Worm (Caenorhabditis elegans): ENCODE data around the gene Y38H6C.23.

Y38H6C.23 gene

ce11 chrV:20580511-20581040 lies 24.4 kb upstream of the Y38H6C.23 start, which contains the start of gene F26F2.7 (continued):
- TF ChIP-seq pbrm-1 (GFP tag; IDR thresholded peaks at IDR 0.05) (peak; percentile 93), akir-1 (GFP tag; optimal IDR thresholded peaks at IDR 0.05) (no peak), rpc-1 (optimal IDR thresholded peaks at IDR 0.05) (no peak), rpc-1 (tag; optimal IDR thresholded peaks at IDR 0.05) (no peak), chd-7 (tag; optimal IDR thresholded peaks at IDR 0.05) (peak; percentile 34), mes-4 (tag; optimal IDR thresholded peaks at IDR 0.05) (no peak), atf-7 (tag; optimal IDR thresholded peaks at IDR 0.05) (peak; percentile 83), bed-2 (GFP tag; IDR thresholded peaks at IDR 0.05) (no peak), Y79H2A.3 (GFP tag; conservative IDR thresholded peaks at IDR 0.05) (peak; percentile 29; the same call in 1 of the 2 replicates), sea-2 (GFP tag; IDR thresholded peaks at IDR 0.05) (no peak), repo-1 (tag; optimal IDR thresholded peaks at IDR 0.05) (peak; percentile 89), lin-35 (GFP tag; optimal IDR thresholded peaks at IDR 0.05) (peak in 2 of 3 experiments; percentile 4 to 82), nfyb-1 (GFP tag; IDR thresholded peaks at IDR 0.05) (no peak; the same call in 1 of the 2 replicates), F57C9.4 (tag; optimal IDR thresholded peaks at IDR 0.05) (peak; percentile 32), hrde-1 (tag; optimal IDR thresholded peaks at IDR 0.05; ENCODE audit: borderline replicate concordance) (no peak), mcd-1 (GFP tag; IDR thresholded peaks at IDR 0.05) (peak; percentile 88; the same call in 1 of the 2 replicates), lsl-1 (GFP tag; optimal IDR thresholded peaks at IDR 0.05) (peak; percentile 94), aptf-2 (GFP tag; conservative IDR thresholded peaks at IDR 0.05) (no peak), pha-4 (tag; optimal IDR thresholded peaks at IDR 0.05) (peak; percentile 48), Y53F4B.3 (GFP tag; IDR thresholded peaks at IDR 0.05) (no peak), rcor-1 (GFP tag; IDR thresholded peaks at IDR 0.05) (peak; percentile 89), him-1 (tag; optimal IDR thresholded peaks at IDR 0.05) (peak; percentile 77), unc-130 (GFP tag; optimal IDR thresholded peaks at IDR 0.05) (peak; percentile 65), lin-26 (GFP tag; IDR thresholded peaks at IDR 0.05) (no peak), athp-1 (tag; optimal IDR thresholded peaks at IDR 0.05) (peak; percentile 85), attf-3 (GFP tag; conservative IDR thresholded peaks at IDR 0.05) (peak; percentile 58), dpff-1 (tag; optimal IDR thresholded peaks at IDR 0.05) (no peak), ztf-18 (tag; optimal IDR thresholded peaks at IDR 0.05) (peak; percentile 99), egl-18 (GFP tag; IDR thresholded peaks at IDR 0.05) (no peak), ekl-4 (GFP tag; IDR thresholded peaks at IDR 0.05) (peak; percentile 89), F23B12.7 (tag; optimal IDR thresholded peaks at IDR 0.05; ENCODE audit: insufficient read depth) (peak; percentile 44)

- no peak for TF ChIP-seq let-607 (tag; optimal IDR thresholded peaks at IDR 0.05)
- TF ChIP-seq rcor-1 (GFP tag; IDR thresholded peaks at IDR 0.05) = no peak
- no peak for TF ChIP-seq B0261.1 (tag; optimal IDR thresholded peaks at IDR 0.05)
- no peak for TF ChIP-seq T26A5.8 (tag; optimal IDR thresholded peaks at IDR 0.05)
- no peak for TF ChIP-seq him-1 (tag; optimal IDR thresholded peaks at IDR 0.05)
- TF ChIP-seq attf-6 (GFP tag; IDR thresholded peaks at IDR 0.05) = no peak
- TF ChIP-seq F49E8.2 (tag; optimal IDR thresholded peaks at IDR 0.05; ENCODE audit: insufficient read depth) = no peak
- TF ChIP-seq Y53F4B.3 (GFP tag; IDR thresholded peaks at IDR 0.05) = no peak
- TF ChIP-seq nhr-179 (tag; optimal IDR thresholded peaks at IDR 0.05) = no peak
- TF ChIP-seq nfyb-1 (GFP tag; IDR thresholded peaks at IDR 0.05) = no peak
- TF ChIP-seq egrh-3 (GFP tag; IDR thresholded peaks at IDR 0.05) = no peak
- TF ChIP-seq chd-7 (tag; optimal IDR thresholded peaks at IDR 0.05) = no peak
- no peak for TF ChIP-seq lin-35 (GFP tag; optimal IDR thresholded peaks at IDR 0.05)
- no peak for TF ChIP-seq aptf-3 (GFP tag; IDR thresholded peaks at IDR 0.05)
- no peak for TF ChIP-seq B0035.1 (tag; optimal IDR thresholded peaks at IDR 0.05)
- TF ChIP-seq nfya-1 (tag; optimal IDR thresholded peaks at IDR 0.05; ENCODE audit: borderline replicate concordance, insufficient read depth) = no peak
- no peak for TF ChIP-seq lin-26 (GFP tag; IDR thresholded peaks at IDR 0.05)
Observed at ce11 chrV:20579534-20579933, 23.4 kb upstream of the Y38H6C.23 start, which contains the start of gene F26F2.8. F26F2.8 (plus strand) TSS chrV:20579546.

All from whole organism, young adult.